Worm (Caenorhabditis elegans) whole organism, L3 larva: ENCODE data around the gene C29F9.8.

Experiments used
- R02D3.7 ChIP-seq: fragments of 150-350 bp; optimal IDR thresholded peaks from 2 replicates; lab custom pipeline; 2014; ENCODE audit warnings: missing biosample characterization, missing genetic modification characterization
- ZK546.5 ChIP-seq: sonication (generic microtip); optimal IDR thresholded peaks from 2 replicates; lab custom pipeline; 2017; ENCODE audit warnings: missing biosample characterization, missing genetic modification characterization
- aly-2 ChIP-seq: fragments of 150-350 bp; optimal IDR thresholded peaks from 2 replicates; lab custom pipeline; 2014; ENCODE audit warnings: missing biosample characterization, missing genetic modification characterization
- ama-1 ChIP-seq: fragments of 150-350 bp; optimal IDR thresholded peaks from 2 replicates; lab custom pipeline; 2018
- ceh-16 ChIP-seq: sonication (generic microtip); optimal IDR thresholded peaks from 2 replicates; lab custom pipeline; 2017; ENCODE audit warnings: missing biosample characterization, missing genetic modification characterization
- ceh-28 ChIP-seq: fragments of 150-350 bp; optimal IDR thresholded peaks from 2 replicates; lab custom pipeline; 2014; ENCODE audit warnings: missing biosample characterization, missing genetic modification reagents, missing genetic modification characterization
- ceh-82 ChIP-seq: fragments of 150-350 bp; optimal IDR thresholded peaks from 2 replicates; lab custom pipeline; 2014; ENCODE audit warnings: missing biosample characterization, missing genetic modification characterization
- ceh-9 ChIP-seq: sonication (generic microtip); optimal IDR thresholded peaks from 2 replicates; lab custom pipeline; 2018; ENCODE audit warnings: missing biosample characterization, missing genetic modification characterization
- daf-12 ChIP-seq: fragments of 150-350 bp; optimal IDR thresholded peaks from 2 replicates; lab custom pipeline; 2014; ENCODE audit warnings: missing biosample characterization, missing genetic modification reagents, missing genetic modification characterization
- egl-5 ChIP-seq: fragments of 150-350 bp; optimal IDR thresholded peaks from 2 replicates; lab custom pipeline; 2017; ENCODE audit warnings: missing biosample characterization, missing genetic modification reagents, missing genetic modification characterization, inconsistent platforms
- elt-1 ChIP-seq: fragments of 150-350 bp; optimal IDR thresholded peaks from 2 replicates; lab custom pipeline; 2014; ENCODE audit warnings: missing biosample characterization, missing genetic modification characterization
- elt-2 ChIP-seq: sonication (generic microtip); optimal IDR thresholded peaks from 2 replicates; lab custom pipeline; 2016; ENCODE audit warnings: missing genetic modification reagents, mild to moderate bottlenecking, missing genetic modification characterization, missing compliant biosample characterization
- elt-3 ChIP-seq, 3 experiments: fragments of 150-350 bp in 1 of 3; sonication (generic microtip) in 2 of 3; optimal IDR thresholded peaks; 2 replicates in 2 of 3; 4 replicates in 1 of 3; lab custom pipeline; 2014 to 2017; ENCODE audit warnings: missing biosample characterization in 3 of 3, missing genetic modification characterization in 3 of 3
- fkh-10 ChIP-seq: sonication (generic microtip); optimal IDR thresholded peaks from 2 replicates; lab custom pipeline; 2017; ENCODE audit warnings: missing biosample characterization, missing genetic modification reagents, missing genetic modification characterization
- fkh-2 ChIP-seq: fragments of 150-350 bp; optimal IDR thresholded peaks from 2 replicates; lab custom pipeline; 2014; ENCODE audit warnings: missing biosample characterization, missing genetic modification reagents, missing genetic modification characterization
- fos-1 ChIP-seq: fragments of 150-350 bp; optimal IDR thresholded peaks from 2 replicates; lab custom pipeline; 2014; ENCODE audit warnings: missing biosample characterization, missing genetic modification characterization
- hmg-11 ChIP-seq: sonication (generic microtip); optimal IDR thresholded peaks from 2 replicates; lab custom pipeline; 2016; ENCODE audit warnings: missing genetic modification characterization, missing compliant biosample characterization
- jun-1 ChIP-seq: fragments of 150-350 bp; optimal IDR thresholded peaks from 2 replicates; lab custom pipeline; 2014; ENCODE audit warnings: missing biosample characterization, missing genetic modification reagents, missing genetic modification characterization
- lin-39 ChIP-seq: fragments of 150-350 bp; optimal IDR thresholded peaks from 2 replicates; lab custom pipeline; 2018; ENCODE audit warnings: missing biosample characterization, missing genetic modification reagents, missing genetic modification characterization
- lsy-12 ChIP-seq: sonication (generic microtip); optimal IDR thresholded peaks from 2 replicates; lab custom pipeline; 2016; ENCODE audit warnings: mild to moderate bottlenecking, missing genetic modification characterization, missing compliant biosample characterization
- mdl-1 ChIP-seq: fragments of 150-350 bp; optimal IDR thresholded peaks from 2 replicates; lab custom pipeline; 2014; ENCODE audit warnings: missing biosample characterization, missing genetic modification characterization
- mml-1 ChIP-seq: fragments of 150-350 bp; sonication (generic microtip); optimal IDR thresholded peaks from 3 replicates; lab custom pipeline; 2014; ENCODE audit warnings: missing biosample characterization, missing genetic modification characterization
- nfya-1 ChIP-seq: sonication (generic microtip); optimal IDR thresholded peaks from 2 replicates; lab custom pipeline; 2017; ENCODE audit warnings: missing genetic modification characterization, mild to moderate bottlenecking, missing compliant biosample characterization, antibody characterized with exemption, moderate library complexity; ENCODE audit not compliant: insufficient read depth
- nhr-11 ChIP-seq: fragments of 150-350 bp; optimal IDR thresholded peaks from 2 replicates; lab custom pipeline; 2014; ENCODE audit warnings: missing biosample characterization, missing genetic modification characterization
- nhr-12 ChIP-seq: fragments of 150-350 bp; optimal IDR thresholded peaks from 2 replicates; lab custom pipeline; 2014; ENCODE audit warnings: missing biosample characterization, missing genetic modification characterization
- nhr-23 ChIP-seq: fragments of 150-350 bp; optimal IDR thresholded peaks from 2 replicates; lab custom pipeline; 2014; ENCODE audit warnings: missing biosample characterization, missing genetic modification reagents, missing genetic modification characterization
- nhr-25 ChIP-seq: sonication (generic microtip); optimal IDR thresholded peaks from 2 replicates; lab custom pipeline; 2017; ENCODE audit warnings: missing biosample characterization, missing genetic modification characterization
- nhr-28 ChIP-seq: fragments of 150-350 bp; optimal IDR thresholded peaks from 2 replicates; lab custom pipeline; 2014; ENCODE audit warnings: missing biosample characterization, missing genetic modification characterization
- nhr-43 ChIP-seq: sonication (generic microtip); optimal IDR thresholded peaks from 2 replicates; lab custom pipeline; 2016; ENCODE audit warnings: mild to moderate bottlenecking, missing genetic modification characterization, missing compliant biosample characterization; ENCODE audit not compliant: poor library complexity, severe bottlenecking
- nhr-67 ChIP-seq: fragments of 150-350 bp; optimal IDR thresholded peaks from 2 replicates; lab custom pipeline; 2014; ENCODE audit warnings: missing biosample characterization, missing genetic modification characterization
- nhr-76 ChIP-seq: fragments of 150-350 bp; sonication (generic microtip); optimal IDR thresholded peaks from 5 replicates; lab custom pipeline; 2014; ENCODE audit warnings: missing biosample characterization, missing genetic modification characterization
- nhr-77 ChIP-seq: fragments of 150-350 bp; optimal IDR thresholded peaks from 2 replicates; lab custom pipeline; 2014; ENCODE audit warnings: missing biosample characterization, missing genetic modification characterization
- pha-4 ChIP-seq: fragments of 150-350 bp; optimal IDR thresholded peaks from 2 replicates; lab custom pipeline; 2014; ENCODE audit warnings: missing biosample characterization, missing genetic modification reagents, missing genetic modification characterization
- pqm-1 ChIP-seq: fragments of 150-350 bp; optimal IDR thresholded peaks from 2 replicates; lab custom pipeline; 2017; ENCODE audit warnings: missing biosample characterization, missing genetic modification characterization, inconsistent platforms
- sea-2 ChIP-seq: fragments of 150-350 bp; sonication (generic microtip); optimal IDR thresholded peaks from 4 replicates; lab custom pipeline; 2014; ENCODE audit warnings: missing biosample characterization, missing genetic modification reagents, missing genetic modification characterization
- skn-1 ChIP-seq: fragments of 150-350 bp; optimal IDR thresholded peaks from 2 replicates; lab custom pipeline; 2014; ENCODE audit warnings: missing biosample characterization, missing genetic modification characterization
- tbx-2 ChIP-seq: sonication (generic microtip); optimal IDR thresholded peaks from 2 replicates; lab custom pipeline; 2016; ENCODE audit warnings: mild to moderate bottlenecking, missing genetic modification characterization, missing compliant biosample characterization
- unc-39 ChIP-seq: sonication (generic microtip); optimal IDR thresholded peaks from 4 replicates; lab custom pipeline; 2017; ENCODE audit warnings: missing biosample characterization, missing genetic modification characterization
- unc-62 ChIP-seq: fragments of 150-350 bp; sonication (generic microtip); optimal IDR thresholded peaks from 4 replicates; lab custom pipeline; 2014; ENCODE audit warnings: missing biosample characterization, missing genetic modification reagents, missing genetic modification characterization
- zag-1 ChIP-seq: fragments of 150-350 bp; optimal IDR thresholded peaks from 2 replicates; lab custom pipeline; 2014; ENCODE audit warnings: missing biosample characterization, missing genetic modification characterization
- ztf-11 ChIP-seq: fragments of 150-350 bp; optimal IDR thresholded peaks from 2 replicates; lab custom pipeline; 2014; ENCODE audit warnings: missing biosample characterization, missing genetic modification characterization

Gene C29F9.8

ce11 chrIII:65626-65937 is 31.3 kb downstream of the C29F9.8 start:
- TF ChIP-seq lin-39 (tag; lab: Kevin White, UChicago) (peak; percentile 24), elt-1 (tag; lab: Kevin White, UChicago) (no peak)

- TF ChIP-seq ama-1 (lab: Kevin White, UChicago) (peak; percentile 80), hmg-11 (tag; lab: Kevin White, UChicago) (no peak), elt-2 (tag; lab: Kevin White, UChicago) (no peak), nhr-11 (tag; lab: Kevin White, UChicago) (no peak), pha-4 (tag; lab: Kevin White, UChicago) (no peak), daf-12 (tag; lab: Kevin White, UChicago) (no peak), skn-1 (tag; lab: Kevin White, UChicago) (no peak)
Measured at ce11 chrIII:64747-65625, 31.9 kb downstream of the C29F9.8 start.

DNA sequence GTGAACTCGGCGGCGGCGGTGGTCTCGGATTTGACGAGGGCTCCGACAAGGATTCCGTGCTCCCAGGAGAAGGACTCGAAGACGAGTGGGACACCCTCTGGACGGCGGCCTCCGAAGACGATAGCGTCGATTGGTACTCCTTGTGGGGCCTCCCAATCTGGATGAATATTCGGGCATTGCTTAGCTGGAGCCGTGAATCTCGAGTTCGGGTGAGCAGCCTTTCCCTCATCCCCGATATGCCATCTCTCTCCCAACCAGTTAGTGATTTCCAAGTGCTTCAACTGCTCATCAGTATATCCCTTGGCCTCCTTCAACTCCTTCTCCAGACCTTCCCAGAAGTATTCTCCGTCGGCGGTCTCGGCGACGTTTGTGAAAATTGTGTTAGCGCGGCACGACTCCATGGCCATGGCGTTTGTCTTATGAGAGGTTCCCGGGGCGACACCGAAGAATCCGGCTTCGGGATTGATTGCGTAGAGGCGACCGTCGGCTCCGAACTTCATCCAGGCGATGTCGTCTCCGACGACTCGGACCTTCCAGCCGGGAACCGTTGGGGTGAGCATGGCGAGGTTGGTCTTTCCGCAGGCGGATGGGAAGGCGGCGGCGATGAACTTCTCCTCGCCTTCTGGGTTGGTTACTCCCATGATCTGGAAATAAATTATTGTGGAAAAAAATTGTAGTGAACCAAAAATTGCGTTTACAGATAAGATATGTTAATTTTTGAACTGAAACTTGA is 33.2 kb downstream of the C29F9.8 start:
- no peak for TF ChIP-seq elt-2 (tag; lab: Kevin White, UChicago)
- no peak for TF ChIP-seq zag-1
- no peak for TF ChIP-seq elt-1 (tag; lab: Kevin White, UChicago)
- TF ChIP-seq fkh-10 (GFP tag; lab: Kevin White, UChicago), result no peak
- no peak for TF ChIP-seq mdl-1 (tag; lab: Kevin White, UChicago)
- TF ChIP-seq lsy-12 (tag; lab: Kevin White, UChicago), result no peak
- no peak for TF ChIP-seq ceh-28
- peak; percentile 17 for TF ChIP-seq tbx-2 (tag; lab: Kevin White, UChicago)
- no peak for TF ChIP-seq nhr-76 (tag; lab: Kevin White, UChicago)
- no peak for TF ChIP-seq nhr-43 (tag; lab: Kevin White, UChicago)
- no peak for TF ChIP-seq fkh-2 (tag; lab: Kevin White, UChicago)
- peak; percentile 67 for TF ChIP-seq ama-1 (lab: Kevin White, UChicago)
- no peak for TF ChIP-seq sea-2

DNA sequence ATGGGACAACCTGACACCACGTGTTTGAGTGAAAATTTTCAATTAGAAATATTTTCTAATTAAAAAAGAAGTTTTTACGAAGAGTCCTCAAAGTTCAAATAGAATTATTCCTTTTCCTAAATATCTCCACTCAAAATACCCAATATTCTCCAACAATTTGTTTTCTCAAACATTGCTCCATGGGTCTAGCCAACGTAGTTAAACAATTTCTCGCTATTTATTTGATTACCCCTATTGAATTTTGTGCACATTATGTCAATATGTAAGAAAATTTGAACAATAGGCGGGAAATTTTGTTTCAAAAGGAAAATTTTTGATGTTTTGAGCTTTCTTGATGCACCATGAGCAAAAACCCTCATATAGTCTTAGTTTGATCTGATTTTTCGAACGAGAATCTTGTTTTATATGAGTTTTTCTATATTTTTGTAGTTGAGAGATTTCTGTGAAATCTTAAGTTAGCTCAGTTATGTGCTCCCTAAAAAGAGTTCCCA is 34.5 kb downstream of the C29F9.8 start:
- no peak for TF ChIP-seq ceh-28
- TF ChIP-seq elt-3 (tag; optimal IDR thresholded peaks at IDR 0.05; lab: Kevin White, UChicago), result peak in 1 of 3 experiments; percentile 78
- TF ChIP-seq lin-39 (tag; lab: Kevin White, UChicago), result peak; percentile 13
- TF ChIP-seq nhr-11 (tag; lab: Kevin White, UChicago), result no peak
- TF ChIP-seq nhr-23 (tag; lab: Kevin White, UChicago), result peak; percentile 1
- TF ChIP-seq nhr-28 (tag; lab: Kevin White, UChicago), result no peak
- no peak for TF ChIP-seq R02D3.7 (tag; lab: Kevin White, UChicago)
- TF ChIP-seq ztf-11 (tag; lab: Kevin White, UChicago), result no peak
- TF ChIP-seq unc-39 (tag; lab: Kevin White, UChicago), result no peak
- no peak for TF ChIP-seq nhr-76 (tag; lab: Kevin White, UChicago)
- TF ChIP-seq mdl-1 (tag; lab: Kevin White, UChicago), result no peak
- TF ChIP-seq lsy-12 (tag; lab: Kevin White, UChicago), result no peak
- TF ChIP-seq ceh-16, result no peak
- TF ChIP-seq zag-1, result peak; percentile 28
- TF ChIP-seq elt-1 (tag; lab: Kevin White, UChicago), result no peak
- TF ChIP-seq mml-1 (tag; lab: Kevin White, UChicago), result no peak
- TF ChIP-seq pha-4 (tag; lab: Kevin White, UChicago), result peak; percentile 34
- no peak for TF ChIP-seq ceh-9 (tag; lab: Kevin White, UChicago)
- TF ChIP-seq pqm-1 (tag; lab: Kevin White, UChicago), result no peak
- no peak for TF ChIP-seq nhr-25 (tag; lab: Kevin White, UChicago)
- no peak for TF ChIP-seq egl-5
- peak; percentile 10 for TF ChIP-seq nhr-43 (tag; lab: Kevin White, UChicago)
- TF ChIP-seq ceh-82 (tag; lab: Kevin White, UChicago), result no peak
- no peak for TF ChIP-seq fkh-10 (GFP tag; lab: Kevin White, UChicago)
- TF ChIP-seq aly-2 (tag; lab: Kevin White, UChicago), result no peak
- TF ChIP-seq fos-1 (tag; lab: Kevin White, UChicago), result no peak
- TF ChIP-seq ama-1 (lab: Kevin White, UChicago), result peak; percentile 41
- TF ChIP-seq daf-12 (tag; lab: Kevin White, UChicago), result no peak
- TF ChIP-seq nfya-1 (tag; lab: Kevin White, UChicago), result no peak
- no peak for TF ChIP-seq ZK546.5
- TF ChIP-seq nhr-67 (tag; lab: Kevin White, UChicago), result no peak
- no peak for TF ChIP-seq sea-2
- TF ChIP-seq elt-2 (tag; lab: Kevin White, UChicago), result no peak
- TF ChIP-seq nhr-77, result no peak
- TF ChIP-seq jun-1 (tag; lab: Kevin White, UChicago), result no peak
- no peak for TF ChIP-seq nhr-12 (tag; lab: Kevin White, UChicago)
- TF ChIP-seq hmg-11 (tag; lab: Kevin White, UChicago), result no peak
- no peak for TF ChIP-seq skn-1 (tag; lab: Kevin White, UChicago)
- TF ChIP-seq fkh-2 (tag; lab: Kevin White, UChicago), result no peak
- no peak for TF ChIP-seq unc-62 (GFP tag; lab: Kevin White, UChicago)
